Worm (Caenorhabditis elegans) whole organism, early embryonic: ENCODE data around the gene C39D10.11.

Source experiments
- F13C5.2 ChIP-seq: sonication (generic microtip); optimal IDR thresholded peaks from 2 replicates; lab custom pipeline; 2017; ENCODE audit warnings: mild to moderate bottlenecking, missing genetic modification characterization, inconsistent platforms, missing compliant biosample characterization
- aly-1 ChIP-seq: sonication (generic microtip); optimal IDR thresholded peaks from 2 replicates; lab custom pipeline; 2016; ENCODE audit warnings: missing genetic modification characterization, missing compliant biosample characterization
- ama-1 ChIP-seq: fragments of 150-350 bp; optimal IDR thresholded peaks from 2 replicates; lab custom pipeline; 2014
- ceh-36 ChIP-seq: sonication (generic microtip); optimal IDR thresholded peaks from 2 replicates; lab custom pipeline; 2016; ENCODE audit warnings: missing genetic modification characterization, inconsistent platforms, missing compliant biosample characterization
- flt-1 ChIP-seq: fragments of 200-800 bp; sonication (Bioruptor generic); IDR thresholded peaks from 2 replicates; pipeline ENCODE4 v1.3.6; 2022; ENCODE audit warnings: missing genetic modification characterization, missing compliant biosample characterization
- hnd-1 ChIP-seq: sonication (generic microtip); optimal IDR thresholded peaks from 2 replicates; lab custom pipeline; 2016; ENCODE audit warnings: missing genetic modification characterization, missing compliant biosample characterization
- pes-1 ChIP-seq: fragments of 200-800 bp; sonication (Bioruptor generic); IDR thresholded peaks from 2 replicates; pipeline ENCODE4 v1.3.6; 2022; ENCODE audit warnings: missing genetic modification reagents, missing genetic modification characterization, missing compliant biosample characterization
- tbx-11 ChIP-seq: fragments of 200-800 bp; sonication (Bioruptor generic); IDR thresholded peaks from 2 replicates; pipeline ENCODE4 v1.3.6; 2022; ENCODE audit warnings: missing genetic modification characterization, missing compliant biosample characterization

DNA sequence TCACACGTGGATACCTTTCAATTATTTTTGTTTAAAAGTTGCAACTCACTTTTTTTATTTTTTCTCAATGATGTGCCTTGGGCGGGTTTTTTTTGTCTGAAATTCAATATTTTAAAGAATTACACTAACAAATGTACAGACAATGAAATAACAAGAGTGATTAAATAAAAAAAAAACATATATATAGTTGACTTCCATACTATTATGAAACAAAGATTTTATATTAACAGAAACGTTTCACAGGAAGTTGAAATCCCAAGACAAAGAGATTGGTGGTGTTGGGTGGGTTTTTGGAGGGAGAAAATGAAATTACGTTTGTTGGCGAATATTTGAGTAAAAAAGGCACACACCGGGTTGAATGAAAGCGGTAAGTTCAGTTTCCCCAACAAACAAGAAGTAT is 27.2 kb upstream of the C39D10.11 start, which contains the start of gene cca-1:
- TF ChIP-seq ama-1 (lab: Kevin White, UChicago) (no peak), tbx-11 (no peak), hnd-1 (no peak), F13C5.2 (tag; lab: Kevin White, UChicago) (no peak), flt-1 (no peak), ceh-36 (tag; lab: Kevin White, UChicago) (no peak), aly-1 (tag; lab: Kevin White, UChicago) (no peak), pes-1 (GFP tag; lab: Robert Waterston, UW) (no peak)
